Worm (Caenorhabditis elegans): Measurements from ENCODE around the gene Y51A2B.16.

The Y51A2B.16 gene

DNA sequence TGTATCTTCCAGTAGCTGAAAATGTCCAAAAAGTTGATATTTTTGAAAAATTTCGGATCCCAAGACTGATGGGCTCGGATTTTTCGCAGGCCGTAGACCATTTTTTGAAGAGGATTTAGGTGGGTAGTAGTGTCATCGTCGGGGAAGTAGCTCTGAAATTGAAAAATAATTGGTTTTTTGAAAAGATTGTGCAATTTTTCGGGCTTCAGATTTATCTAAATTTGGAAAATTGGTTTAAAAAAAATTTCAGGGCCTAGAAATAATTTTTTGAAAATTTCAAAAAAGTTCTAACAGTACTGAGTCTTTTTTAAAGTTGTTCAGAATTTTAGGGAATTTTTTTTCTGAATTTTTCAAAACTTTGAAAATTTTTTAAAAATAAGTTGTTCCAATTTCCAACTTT lies 15.1 kb downstream of the Y51A2B.16 start, which contains the start of gene nhr-288:
TSS of gene nhr-288 (minus strand) at position 101 of the 400 bp plus-strand sequence.
- no peak for TF ChIP-seq Y67H2A.10 (GFP tag; conservative IDR thresholded peaks at IDR 0.05)
- TF ChIP-seq ZK185.1 (tag; optimal IDR thresholded peaks at IDR 0.05; ENCODE audit: poor library complexity, severe bottlenecking), result no peak
- no peak for TF ChIP-seq F23B12.7 (tag; optimal IDR thresholded peaks at IDR 0.05; ENCODE audit: insufficient read depth)
- TF ChIP-seq ccch-3 (GFP tag; optimal IDR thresholded peaks at IDR 0.05), result no peak
- TF ChIP-seq unc-130 (GFP tag; optimal IDR thresholded peaks at IDR 0.05), result no peak
- no peak for TF ChIP-seq mel-28 (tag; optimal IDR thresholded peaks at IDR 0.05; ENCODE audit: borderline replicate concordance)
- TF ChIP-seq die-1 (tag; optimal IDR thresholded peaks at IDR 0.05), result no peak
- TF ChIP-seq F57A8.1 (GFP tag; optimal IDR thresholded peaks at IDR 0.05), result no peak
- no peak for TF ChIP-seq B0035.1 (tag; optimal IDR thresholded peaks at IDR 0.05)
- TF ChIP-seq akir-1 (GFP tag; optimal IDR thresholded peaks at IDR 0.05), result no peak
- TF ChIP-seq nhr-80 (tag; optimal IDR thresholded peaks at IDR 0.05), result no peak
- TF ChIP-seq somi-1 (GFP tag; optimal IDR thresholded peaks at IDR 0.05), result no peak
- TF ChIP-seq snpc-3.4 (tag; optimal IDR thresholded peaks at IDR 0.05), result no peak
- TF ChIP-seq C06A6.2 (GFP tag; conservative IDR thresholded peaks at IDR 0.05), result no peak
- TF ChIP-seq ztf-22 (GFP tag; optimal IDR thresholded peaks at IDR 0.05), result no peak
- TF ChIP-seq lir-1 (GFP tag; conservative IDR thresholded peaks at IDR 0.05), result no peak
- no peak for TF ChIP-seq D2030.7 (GFP tag; IDR thresholded peaks at IDR 0.05)

DNA sequence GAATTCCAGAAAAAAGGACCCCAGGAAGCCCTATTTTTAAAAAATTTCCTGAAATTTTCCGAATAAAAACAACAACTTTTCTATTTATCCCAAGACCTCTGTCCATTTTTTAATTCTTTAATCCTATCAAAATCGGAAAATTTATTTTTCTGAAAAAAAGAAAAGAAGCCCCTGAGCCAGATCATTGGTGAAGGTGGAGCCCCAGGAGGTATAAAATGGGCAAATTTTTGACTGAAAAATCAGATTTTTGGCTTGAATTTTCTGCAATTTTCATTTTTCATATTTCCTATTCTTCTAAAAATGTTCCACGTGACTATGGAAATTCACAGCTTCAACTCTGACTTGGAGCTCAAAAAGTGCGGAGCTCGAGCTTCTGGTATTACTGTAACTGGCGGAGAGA lies 18.9 kb downstream of the Y51A2B.16 start, which contains the start of gene Y51A2B.8:
TSS of gene Y51A2B.8 (plus strand) at position 301 of the 400 bp plus-strand sequence.
- TF ChIP-seq attf-3 (GFP tag; conservative IDR thresholded peaks at IDR 0.05) (no peak), madf-6 (GFP tag; IDR thresholded peaks at IDR 0.05) (no peak), xnd-1 (tag; optimal IDR thresholded peaks at IDR 0.05) (no peak), ceh-100 (GFP tag; IDR thresholded peaks at IDR 0.05) (no peak), him-1 (tag; optimal IDR thresholded peaks at IDR 0.05) (no peak)

DNA sequence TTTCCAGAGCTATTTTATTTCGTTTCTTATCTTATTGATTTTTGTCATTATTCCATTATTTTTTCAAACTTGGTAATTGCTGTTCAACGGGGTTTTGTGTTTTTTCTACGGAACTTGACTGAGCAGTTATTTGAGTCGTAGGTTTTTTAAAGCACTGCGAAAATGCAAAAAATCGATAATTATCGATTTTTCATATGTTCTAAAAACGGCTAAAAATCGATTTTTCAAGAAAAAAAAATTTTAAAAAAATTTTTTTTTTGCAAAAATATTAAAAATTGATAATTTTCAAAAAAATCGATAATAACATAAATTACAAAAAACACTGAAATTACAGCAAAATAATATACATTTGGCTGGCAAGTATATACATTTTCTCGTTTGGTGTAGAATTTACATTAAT lies 22.2 kb downstream of the Y51A2B.16 start:
- TF ChIP-seq lsy-27 (tag; optimal IDR thresholded peaks at IDR 0.05; ENCODE audit: borderline replicate concordance, insufficient read depth), result no peak
- no peak for TF ChIP-seq F55B11.4 (tag; optimal IDR thresholded peaks at IDR 0.05; ENCODE audit: borderline replicate concordance, insufficient read depth)
- TF ChIP-seq sdz-38 (tag; optimal IDR thresholded peaks at IDR 0.05), result no peak
- no peak for TF ChIP-seq let-526 (GFP tag; IDR thresholded peaks at IDR 0.05)
- TF ChIP-seq F52B5.7 (tag; optimal IDR thresholded peaks at IDR 0.05), result no peak
- TF ChIP-seq repo-1 (tag; optimal IDR thresholded peaks at IDR 0.05), result no peak
- no peak for TF ChIP-seq ama-1 (optimal IDR thresholded peaks at IDR 0.05)
- TF ChIP-seq ama-1 (GFP tag; optimal IDR thresholded peaks at IDR 0.05), result no peak
- TF ChIP-seq ceh-40 (GFP tag; IDR thresholded peaks at IDR 0.05), result no peak
- no peak for TF ChIP-seq unc-130 (GFP tag; optimal IDR thresholded peaks at IDR 0.05)
- no peak for TF ChIP-seq Y53F4B.3 (GFP tag; IDR thresholded peaks at IDR 0.05)
- TF ChIP-seq cebp-2 (GFP tag; IDR thresholded peaks at IDR 0.05), result no peak
- TF ChIP-seq aptf-3 (GFP tag; IDR thresholded peaks at IDR 0.05), result no peak

DNA sequence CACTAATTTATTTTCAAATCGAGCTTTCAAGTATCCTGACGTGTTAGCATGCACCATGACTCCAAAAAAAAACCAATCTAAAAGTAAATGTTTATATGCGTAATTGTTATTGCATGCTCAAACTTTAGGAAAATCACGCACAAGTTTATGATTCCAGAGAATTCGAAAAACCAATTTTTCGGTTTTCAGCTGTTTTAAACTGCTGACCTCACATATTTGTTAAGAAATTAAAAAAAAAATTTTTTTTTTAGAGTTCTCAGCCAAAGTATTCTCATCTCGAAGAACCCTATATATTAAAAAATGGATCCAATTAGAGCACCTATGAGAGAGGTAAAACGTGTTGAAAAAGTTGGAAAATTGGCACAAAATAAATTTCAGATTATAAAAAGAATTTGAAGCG lies 23.5 kb downstream of the Y51A2B.16 start, which contains the start of gene Y51A2B.2:
TSS of gene Y51A2B.2 (plus strand) at position 301 of the 400 bp plus-strand sequence.
- no peak for TF ChIP-seq pha-4 (tag; optimal IDR thresholded peaks at IDR 0.05)
